Worm (Caenorhabditis elegans) whole organism, young adult: ENCODE measurements around the gene F15B9.6.

Experiments used
- B0035.1 ChIP-seq: sonication (generic microtip); optimal IDR thresholded peaks from 2 replicates; lab custom pipeline; 2016; ENCODE audit warnings: missing genetic modification characterization, mild to moderate bottlenecking, missing compliant biosample characterization, missing genotype, missing genetic modification reagents
- C17E4.6 ChIP-seq: fragments of 200-800 bp; sonication (Bioruptor generic); IDR thresholded peaks from 2 replicates; pipeline ENCODE4 v1.3.6; 2022; ENCODE audit warnings: missing genetic modification reagents, missing genetic modification characterization, missing compliant biosample characterization
- F37B4.10 ChIP-seq: fragments of 200-800 bp; sonication (Bioruptor generic); IDR thresholded peaks from 2 replicates; pipeline ENCODE4 v1.3.6; 2022; ENCODE audit warnings: missing genetic modification characterization, missing compliant biosample characterization
- F55B11.4 ChIP-seq: sonication (generic microtip); optimal IDR thresholded peaks from 2 replicates; lab custom pipeline; 2016; ENCODE audit warnings: missing compliant biosample characterization, missing genetic modification characterization, borderline replicate concordance; ENCODE audit not compliant: insufficient read depth
- K11D2.4 ChIP-seq: fragments of 200-800 bp; sonication (Bioruptor generic); IDR thresholded peaks from 2 replicates; pipeline ENCODE4 v1.3.6; 2022; ENCODE audit warnings: missing genetic modification reagents, missing genetic modification characterization, missing compliant biosample characterization
- K12H6.12 ChIP-seq: fragments of 200-800 bp; sonication (Bioruptor generic); optimal IDR thresholded peaks from 2 replicates; lab custom pipeline; 2018; ENCODE audit warnings: mild to moderate bottlenecking, missing genetic modification characterization, missing compliant biosample characterization
- Y79H2A.3 ChIP-seq: fragments of 200-800 bp; sonication (Bioruptor generic); conservative IDR thresholded peaks from 2 replicates; pipeline ENCODE4 v1.3.6; 2022; ENCODE audit warnings: missing genetic modification reagents, missing genetic modification characterization, missing compliant biosample characterization
- ceh-91 ChIP-seq: fragments of 200-800 bp; sonication (Bioruptor generic); IDR thresholded peaks from 2 replicates; pipeline ENCODE4 v1.3.6; 2022; ENCODE audit warnings: missing genetic modification reagents, missing genetic modification characterization, missing compliant biosample characterization
- dpl-1 ChIP-seq: fragments of 150-350 bp; optimal IDR thresholded peaks from 2 replicates; lab custom pipeline; 2014; ENCODE audit warnings: missing biosample characterization, missing genetic modification reagents, missing genetic modification characterization
- egl-18 ChIP-seq: fragments of 200-800 bp; sonication (Bioruptor generic); IDR thresholded peaks from 2 replicates; pipeline ENCODE4 v1.3.6; 2022; ENCODE audit warnings: missing genetic modification reagents, missing genetic modification characterization, missing compliant biosample characterization
- ekl-4 ChIP-seq: fragments of 200-800 bp; sonication (Bioruptor generic); IDR thresholded peaks from 2 replicates; pipeline ENCODE4 v1.3.6; 2022; ENCODE audit warnings: missing genetic modification reagents, missing genetic modification characterization, missing compliant biosample characterization
- him-1 ChIP-seq: sonication (generic microtip); optimal IDR thresholded peaks from 2 replicates; lab custom pipeline; 2016; ENCODE audit warnings: missing genotype, missing genetic modification reagents, missing genetic modification characterization, missing compliant biosample characterization
- lag-1 ChIP-seq: fragments of 200-800 bp; sonication (Bioruptor generic); IDR thresholded peaks from 2 replicates; pipeline ENCODE4 v1.3.6; 2022; ENCODE audit warnings: missing genetic modification reagents, missing genetic modification characterization, missing compliant biosample characterization
- let-607 ChIP-seq, 2 experiments: fragments of 200-800 bp in 1 of 2; sonication (Bioruptor generic) in 1 of 2; sonication (generic microtip) in 1 of 2; optimal IDR thresholded peaks; 2 replicates each; lab custom pipeline; 2016 to 2018; ENCODE audit warnings: mild to moderate bottlenecking in 2 of 2, missing compliant biosample characterization in 2 of 2, missing genetic modification characterization in 2 of 2, moderate library complexity in 2 of 2, missing genotype in 1 of 2
- lin-35 ChIP-seq, 3 experiments: fragments of 150-350 bp in 2 of 3; sonication (generic microtip) in 1 of 3; optimal IDR thresholded peaks; 2 replicates each; lab custom pipeline; 2014 to 2018; ENCODE audit warnings: missing biosample characterization in 3 of 3, missing genetic modification characterization in 3 of 3, missing genetic modification reagents in 3 of 3
- lin-40 ChIP-seq: sonication (generic microtip); optimal IDR thresholded peaks from 2 replicates; lab custom pipeline; 2016; ENCODE audit warnings: missing genetic modification characterization, mild to moderate bottlenecking, missing compliant biosample characterization, missing genotype, missing genetic modification reagents
- lin-54 ChIP-seq: fragments of 200-800 bp; sonication (Bioruptor generic); optimal IDR thresholded peaks from 2 replicates; lab custom pipeline; 2018; ENCODE audit warnings: mild to moderate bottlenecking, missing genetic modification characterization, missing compliant biosample characterization
- madf-10 ChIP-seq: sonication (generic microtip); optimal IDR thresholded peaks from 2 replicates; lab custom pipeline; 2016; ENCODE audit warnings: mild to moderate bottlenecking, missing genetic modification characterization, missing compliant biosample characterization
- madf-8 ChIP-seq: fragments of 200-800 bp; sonication (Bioruptor generic); conservative IDR thresholded peaks from 2 replicates; pipeline ENCODE4 v1.3.6; 2022; ENCODE audit warnings: missing genetic modification reagents, missing genetic modification characterization, missing compliant biosample characterization
- nfya-1 ChIP-seq: sonication (generic microtip); optimal IDR thresholded peaks from 2 replicates; lab custom pipeline; 2017; ENCODE audit warnings: antibody characterized with exemption, missing compliant biosample characterization, missing genetic modification characterization, borderline replicate concordance; ENCODE audit not compliant: insufficient read depth
- nfyb-1 ChIP-seq: fragments of 200-800 bp; sonication (Bioruptor generic); IDR thresholded peaks from 2 replicates; pipeline ENCODE4 v1.3.6; 2022; ENCODE audit warnings: missing genetic modification reagents, missing genetic modification characterization, missing compliant biosample characterization
- nhr-27 ChIP-seq: fragments of 200-800 bp; sonication (Bioruptor generic); optimal IDR thresholded peaks from 2 replicates; lab custom pipeline; 2018; ENCODE audit warnings: mild to moderate bottlenecking, missing genetic modification characterization, moderate library complexity, missing compliant biosample characterization
- nhr-90 ChIP-seq: sonication (generic microtip); optimal IDR thresholded peaks from 2 replicates; lab custom pipeline; 2016; ENCODE audit warnings: missing genotype, mild to moderate bottlenecking, missing genetic modification characterization, missing compliant biosample characterization
- pha-4 ChIP-seq: fragments of 150-350 bp; sonication (generic microtip); optimal IDR thresholded peaks from 2 replicates; lab custom pipeline; 2014; ENCODE audit warnings: missing biosample characterization, missing genetic modification reagents, missing genetic modification characterization
- snpc-1.1 ChIP-seq: sonication (generic microtip); optimal IDR thresholded peaks from 2 replicates; lab custom pipeline; 2017; ENCODE audit warnings: missing genetic modification characterization, mild to moderate bottlenecking, missing compliant biosample characterization, antibody characterized with exemption, moderate library complexity, missing genotype, missing genetic modification reagents; ENCODE audit not compliant: insufficient read depth
- snpc-3.4 ChIP-seq: sonication (generic microtip); optimal IDR thresholded peaks from 2 replicates; lab custom pipeline; 2017; ENCODE audit warnings: missing genetic modification characterization, mild to moderate bottlenecking, missing compliant biosample characterization, antibody characterized with exemption, moderate library complexity, missing genotype, missing genetic modification reagents
- tbp1 ChIP-seq: fragments of 200-800 bp; sonication (Bioruptor generic); optimal IDR thresholded peaks from 2 replicates; lab custom pipeline; 2018; ENCODE audit warnings: mild to moderate bottlenecking, missing genetic modification characterization, missing compliant biosample characterization
- tbx-9 ChIP-seq: sonication (generic microtip); optimal IDR thresholded peaks from 2 replicates; lab custom pipeline; 2016; ENCODE audit warnings: borderline replicate concordance, missing genetic modification characterization, inconsistent platforms, missing compliant biosample characterization
- tlf-1 ChIP-seq: fragments of 200-800 bp; sonication (Bioruptor generic); optimal IDR thresholded peaks from 2 replicates; lab custom pipeline; 2018; ENCODE audit warnings: mild to moderate bottlenecking, missing genetic modification characterization, missing compliant biosample characterization
- zfh-2 ChIP-seq: fragments of 200-800 bp; sonication (Bioruptor generic); conservative IDR thresholded peaks from 2 replicates; pipeline ENCODE4 v1.3.6; 2022; ENCODE audit warnings: missing genetic modification reagents, missing genetic modification characterization, missing compliant biosample characterization
- ztf-18 ChIP-seq: sonication (generic microtip); optimal IDR thresholded peaks from 2 replicates; lab custom pipeline; 2016; ENCODE audit warnings: missing genotype, mild to moderate bottlenecking, missing genetic modification characterization, missing compliant biosample characterization
- ztf-22 ChIP-seq: fragments of 200-800 bp; sonication (Bioruptor generic); optimal IDR thresholded peaks from 2 replicates; lab custom pipeline; 2018; ENCODE audit warnings: mild to moderate bottlenecking, missing genetic modification characterization, moderate library complexity, missing compliant biosample characterization
- ztf-25 ChIP-seq: fragments of 200-800 bp; sonication (Bioruptor generic); IDR thresholded peaks from 2 replicates; pipeline ENCODE4 v1.3.6; 2022; ENCODE audit warnings: missing genetic modification reagents, missing genetic modification characterization, missing compliant biosample characterization

F15B9.6 gene

DNA sequence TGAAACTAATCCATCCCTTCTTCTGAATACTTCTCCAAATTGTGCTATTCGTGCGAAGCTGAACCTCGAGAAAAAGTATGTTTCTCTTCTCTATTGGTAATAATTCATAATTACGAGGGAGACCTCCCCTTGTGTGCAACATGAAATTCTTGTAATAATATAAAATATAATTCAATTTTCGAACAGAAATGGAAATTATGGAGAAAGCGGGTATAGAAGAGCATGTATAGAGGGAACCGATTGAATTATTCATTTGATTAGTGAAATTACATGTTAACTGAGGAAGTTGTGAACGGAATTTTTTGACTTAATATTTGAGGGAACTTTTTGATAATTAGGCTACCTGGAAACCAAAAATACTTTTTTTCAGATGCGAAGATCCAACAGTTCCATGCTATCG is 14.9 kb downstream of the F15B9.6 start:
- TF ChIP-seq him-1 (tag; lab: Kevin White, UChicago), result no peak
- no peak for TF ChIP-seq tbx-9 (tag; lab: Kevin White, UChicago)
- TF ChIP-seq ceh-91 (GFP tag; lab: Robert Waterston, UW), result no peak
- no peak for TF ChIP-seq B0035.1 (tag; lab: Kevin White, UChicago)
- no peak for TF ChIP-seq nhr-90 (tag; lab: Kevin White, UChicago)
- TF ChIP-seq K12H6.12, result no peak
- TF ChIP-seq ztf-25 (GFP tag; lab: Robert Waterston, UW), result no peak
- no peak for TF ChIP-seq ztf-22 (GFP tag; lab: Kevin White, UChicago)
- no peak for TF ChIP-seq egl-18
- TF ChIP-seq nhr-27 (tag; lab: Kevin White, UChicago), result no peak
- no peak for TF ChIP-seq zfh-2 (GFP tag; lab: Robert Waterston, UW)

DNA sequence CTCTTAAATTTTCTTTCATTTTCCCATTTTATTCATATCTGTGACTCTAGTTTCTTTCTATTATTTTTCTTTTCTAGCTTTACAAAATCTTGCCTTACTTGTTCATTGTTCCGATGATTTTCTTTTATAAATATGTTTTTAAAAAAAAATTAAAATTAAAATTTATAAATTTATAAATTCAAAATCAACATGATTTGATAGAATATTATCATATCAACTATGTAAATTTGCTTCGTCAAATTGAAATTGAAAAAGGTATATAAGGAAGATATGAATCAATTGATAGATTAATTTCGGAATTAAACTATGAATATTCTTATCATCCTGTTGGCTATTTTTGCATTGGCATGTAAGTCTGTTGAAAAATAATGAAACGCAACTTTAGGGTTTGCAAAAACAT is 19.3 kb downstream of the F15B9.6 start, which contains the start of gene W07G4.1:
Gene W07G4.1 (plus strand): TSS at position 301 of the 400 bp plus-strand sequence.
- TF ChIP-seq pha-4 (no peak), lin-54 (no peak), C17E4.6 (GFP tag; lab: Robert Waterston, UW) (no peak), ekl-4 (no peak), F55B11.4 (tag; lab: Kevin White, UChicago) (no peak), dpl-1 (GFP tag; lab: Kevin White, UChicago) (no peak), K11D2.4 (GFP tag; lab: Robert Waterston, UW) (no peak), tbp1 (GFP tag; lab: Kevin White, UChicago) (no peak), ztf-22 (GFP tag; lab: Kevin White, UChicago) (no peak), nfyb-1 (no peak), lin-40 (tag; lab: Kevin White, UChicago) (no peak), nhr-27 (tag; lab: Kevin White, UChicago) (no peak), nfya-1 (no peak), lin-35 (GFP tag; optimal IDR thresholded peaks at IDR 0.05; lab: Kevin White, UChicago) (no peak), snpc-1.1 (tag; lab: Kevin White, UChicago) (no peak), madf-10 (tag; lab: Kevin White, UChicago) (no peak), Y79H2A.3 (GFP tag; lab: Robert Waterston, UW) (no peak)

DNA sequence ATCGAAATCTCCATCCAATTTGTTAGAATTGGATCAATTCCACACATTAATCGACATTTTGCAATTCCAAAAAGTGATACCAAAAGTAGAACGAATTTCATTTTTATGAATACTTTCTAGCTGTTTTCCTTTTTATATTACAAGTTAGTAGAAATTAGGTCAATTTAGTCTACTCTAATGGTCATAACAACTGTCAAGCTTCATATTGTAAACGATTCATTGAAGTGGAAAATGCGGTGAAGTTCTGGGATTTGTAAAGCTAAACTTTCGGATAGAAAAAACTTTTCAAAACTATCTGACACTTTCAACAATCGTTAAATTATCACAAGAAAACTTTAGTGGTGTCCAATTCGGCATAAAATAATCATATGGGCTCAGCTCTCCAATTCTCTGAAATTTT is 20.7 kb downstream of the F15B9.6 start, which contains the start of gene W07G4.7:
Gene W07G4.7 (minus strand): TSS at position 101 of the 400 bp plus-strand sequence.
- TF ChIP-seq snpc-1.1 (tag; lab: Kevin White, UChicago) (no peak), tbx-9 (tag; lab: Kevin White, UChicago) (no peak)

DNA sequence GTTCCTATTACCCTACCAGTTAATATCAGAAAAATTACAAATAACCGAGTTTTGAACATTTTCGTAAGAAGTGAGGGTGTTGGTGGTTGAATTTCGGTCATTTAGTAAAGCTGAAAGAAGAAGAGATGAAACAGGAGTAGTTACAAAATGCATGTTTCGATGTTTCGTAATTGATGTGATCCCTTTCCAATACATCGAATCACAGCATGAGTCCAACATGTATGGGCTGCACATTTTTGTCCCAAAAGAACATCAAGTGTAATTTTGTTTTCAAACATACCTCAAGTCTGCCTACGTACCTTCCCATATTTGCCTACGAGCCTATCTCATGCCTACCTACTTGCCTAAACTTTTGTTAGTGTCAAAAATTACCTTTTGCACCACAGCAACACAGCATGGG is 22.5 kb downstream of the F15B9.6 start, which contains the start of gene W07G4.2:
Gene W07G4.2 (minus strand): TSS at position 101 of the 400 bp plus-strand sequence.
- TF ChIP-seq snpc-3.4, result no peak
- no peak for TF ChIP-seq let-607 (tag; optimal IDR thresholded peaks at IDR 0.05; lab: Kevin White, UChicago)
- no peak for TF ChIP-seq dpl-1 (GFP tag; lab: Kevin White, UChicago)
- no peak for TF ChIP-seq F37B4.10 (GFP tag; lab: Robert Waterston, UW)
- TF ChIP-seq madf-8 (GFP tag; lab: Robert Waterston, UW), result no peak
- TF ChIP-seq tlf-1 (GFP tag; lab: Kevin White, UChicago), result no peak
- TF ChIP-seq lag-1 (GFP tag; lab: Robert Waterston, UW), result no peak
- no peak for TF ChIP-seq ztf-18 (tag; lab: Kevin White, UChicago)
